Worm (Caenorhabditis elegans) whole organism, L4 larva: ENCODE results near the gene T05H4.3.

ENCODE experiments used
- F10B5.3 ChIP-seq: sonication (generic microtip); optimal IDR thresholded peaks from 2 replicates; lab custom pipeline; 2016; ENCODE audit warnings: mild to moderate bottlenecking, missing genetic modification characterization, missing compliant biosample characterization
- R02D3.7 ChIP-seq: fragments of 150-350 bp; sonication (generic microtip); optimal IDR thresholded peaks from 3 replicates; lab custom pipeline; 2014; ENCODE audit warnings: missing biosample characterization, missing genetic modification characterization
- T20F7.1 ChIP-seq: fragments of 200-800 bp; sonication (Bioruptor generic); optimal IDR thresholded peaks from 2 replicates; lab custom pipeline; 2018; ENCODE audit warnings: mild to moderate bottlenecking, missing genetic modification characterization, missing compliant biosample characterization
- Y75B8A.6 ChIP-seq: fragments of 200-800 bp; sonication (Bioruptor generic); IDR thresholded peaks from 2 replicates; pipeline ENCODE4 v1.3.6; 2022; ENCODE audit warnings: missing genetic modification reagents, missing genetic modification characterization, missing compliant biosample characterization
- ZK337.2 ChIP-seq: fragments of 200-800 bp; sonication (Bioruptor generic); IDR thresholded peaks from 2 replicates; pipeline ENCODE4 v1.3.6; 2022; ENCODE audit warnings: missing genetic modification reagents, missing genetic modification characterization, missing compliant biosample characterization
- aha-1 ChIP-seq: fragments of 150-350 bp; peaks from one replicate; lab custom pipeline; 2014; ENCODE audit warnings: missing biosample characterization, missing genetic modification characterization
- attf-4 ChIP-seq: sonication (generic microtip); optimal IDR thresholded peaks from 3 replicates; lab custom pipeline; 2017; ENCODE audit warnings: missing biosample characterization, missing genetic modification characterization
- ctbp-1 ChIP-seq: fragments of 200-800 bp; sonication (Bioruptor generic); IDR thresholded peaks from 2 replicates; pipeline ENCODE4 v1.3.6; 2022; ENCODE audit warnings: missing genetic modification reagents, missing genetic modification characterization, missing compliant biosample characterization
- daf-16 ChIP-seq, 3 experiments: sonication (generic microtip); optimal IDR thresholded peaks; 2 replicates each; lab custom pipeline; 2016 to 2017; ENCODE audit warnings: missing genetic modification characterization in 3 of 3, missing genetic modification reagents in 3 of 3, mild to moderate bottlenecking in 2 of 3, missing compliant biosample characterization in 2 of 3, missing biosample characterization in 1 of 3, moderate library complexity in 1 of 3
- dmd-6 ChIP-seq: fragments of 200-800 bp; sonication (Bioruptor generic); IDR thresholded peaks from 2 replicates; pipeline ENCODE4 v1.3.6; 2022; ENCODE audit warnings: missing genetic modification reagents, missing genetic modification characterization, missing compliant biosample characterization
- dpl-1 ChIP-seq: fragments of 150-350 bp; optimal IDR thresholded peaks from 2 replicates; lab custom pipeline; 2014; ENCODE audit warnings: missing biosample characterization, missing genetic modification reagents, missing genetic modification characterization
- duxl-1 ChIP-seq: sonication (generic microtip); optimal IDR thresholded peaks from 2 replicates; lab custom pipeline; 2016; ENCODE audit warnings: mild to moderate bottlenecking, missing genetic modification characterization, moderate library complexity, missing compliant biosample characterization; ENCODE audit not compliant: poor library complexity
- dve-1 ChIP-seq: sonication (generic microtip); optimal IDR thresholded peaks from 2 replicates; lab custom pipeline; 2017; ENCODE audit warnings: antibody characterized with exemption, mild to moderate bottlenecking, missing genetic modification characterization, missing compliant biosample characterization; ENCODE audit not compliant: insufficient read depth
- egl-27 ChIP-seq: sonication (generic microtip); optimal IDR thresholded peaks from 3 replicates; lab custom pipeline; 2017; ENCODE audit warnings: missing biosample characterization, missing genetic modification reagents, missing genetic modification characterization
- fkh-10 ChIP-seq: fragments of 150-350 bp; optimal IDR thresholded peaks from 2 replicates; lab custom pipeline; 2014; ENCODE audit warnings: missing biosample characterization, missing genetic modification reagents, missing genetic modification characterization
- hlh-11 ChIP-seq: fragments of 200-800 bp; sonication (Bioruptor generic); optimal IDR thresholded peaks from 2 replicates; lab custom pipeline; 2018; ENCODE audit warnings: mild to moderate bottlenecking, missing genetic modification characterization, missing compliant biosample characterization
- lim-7 ChIP-seq: fragments of 200-800 bp; sonication (Bioruptor generic); IDR thresholded peaks from 2 replicates; pipeline ENCODE4 v1.3.6; 2022; ENCODE audit warnings: missing genetic modification characterization, missing compliant biosample characterization
- lin-1 ChIP-seq: fragments of 200-800 bp; sonication (Bioruptor generic); IDR thresholded peaks from 2 replicates; pipeline ENCODE4 v1.3.6; 2022; ENCODE audit warnings: missing genetic modification reagents, missing genetic modification characterization, missing compliant biosample characterization
- lin-38 ChIP-seq: fragments of 200-800 bp; sonication (Bioruptor generic); IDR thresholded peaks from 2 replicates; pipeline ENCODE4 v1.3.6; 2022; ENCODE audit warnings: missing genetic modification reagents, missing genetic modification characterization, missing compliant biosample characterization
- lin-39 ChIP-seq: fragments of 150-350 bp; optimal IDR thresholded peaks from 2 replicates; lab custom pipeline; 2014; ENCODE audit warnings: missing biosample characterization, missing genetic modification reagents, missing genetic modification characterization
- lir-3 ChIP-seq: sonication (generic microtip); optimal IDR thresholded peaks from 2 replicates; lab custom pipeline; 2016; ENCODE audit warnings: mild to moderate bottlenecking, missing genetic modification characterization, missing compliant biosample characterization
- madf-5 ChIP-seq, 2 experiments: fragments of 200-800 bp; sonication (Bioruptor generic); IDR thresholded peaks; 2 replicates each; pipeline ENCODE4 v1.3.6; 2022; ENCODE audit warnings: missing compliant biosample characterization in 2 of 2, missing genetic modification characterization in 2 of 2
- mep-1 ChIP-seq: fragments of 150-350 bp; sonication (generic microtip); optimal IDR thresholded peaks from 3 replicates; lab custom pipeline; 2014; ENCODE audit warnings: missing biosample characterization, missing genetic modification characterization
- nhr-10 ChIP-seq: fragments of 150-350 bp; optimal IDR thresholded peaks from 2 replicates; lab custom pipeline; 2014; ENCODE audit warnings: missing biosample characterization, missing genetic modification characterization
- nhr-102 ChIP-seq: sonication (generic microtip); optimal IDR thresholded peaks from 2 replicates; lab custom pipeline; 2016; ENCODE audit warnings: mild to moderate bottlenecking, missing genetic modification characterization, moderate library complexity, missing compliant biosample characterization
- nhr-111 ChIP-seq: fragments of 200-800 bp; sonication (Bioruptor generic); optimal IDR thresholded peaks from 2 replicates; lab custom pipeline; 2018; ENCODE audit warnings: mild to moderate bottlenecking, missing genetic modification characterization, missing compliant biosample characterization
- nhr-28 ChIP-seq: fragments of 150-350 bp; optimal IDR thresholded peaks from 2 replicates; lab custom pipeline; 2014; ENCODE audit warnings: missing biosample characterization, missing genetic modification characterization
- nhr-77 ChIP-seq: fragments of 150-350 bp; optimal IDR thresholded peaks from 2 replicates; lab custom pipeline; 2014; ENCODE audit warnings: missing biosample characterization, missing genetic modification characterization
- pqm-1 ChIP-seq: sonication (generic microtip); optimal IDR thresholded peaks from 2 replicates; lab custom pipeline; 2017; ENCODE audit warnings: missing biosample characterization, missing genetic modification characterization
- saeg-2 ChIP-seq: fragments of 200-800 bp; sonication (Bioruptor generic); IDR thresholded peaks from 2 replicates; pipeline ENCODE4 v1.3.6; 2022; ENCODE audit warnings: missing genetic modification reagents, missing genetic modification characterization, missing compliant biosample characterization
- tra-1 ChIP-seq: fragments of 200-800 bp; sonication (Bioruptor generic); IDR thresholded peaks from 2 replicates; pipeline ENCODE4 v1.3.6; 2022; ENCODE audit warnings: missing genetic modification reagents, missing genetic modification characterization, missing compliant biosample characterization
- unc-130 ChIP-seq: sonication (generic microtip); optimal IDR thresholded peaks from 2 replicates; lab custom pipeline; 2016; ENCODE audit warnings: missing genetic modification reagents, missing genetic modification characterization, missing compliant biosample characterization
- unc-62 ChIP-seq, 3 experiments: fragments of 150-350 bp in 1 of 3; sonication (generic microtip); optimal IDR thresholded peaks in 2 of 3; peaks in 1 of 3; 1 replicate in 1 of 3; 2 replicates in 2 of 3; lab custom pipeline; 2014 to 2017; ENCODE audit warnings: missing biosample characterization in 3 of 3, missing genetic modification characterization in 3 of 3, missing genetic modification reagents in 3 of 3, missing genotype in 1 of 3
- vab-7 ChIP-seq: fragments of 200-800 bp; sonication (Bioruptor generic); IDR thresholded peaks from 2 replicates; pipeline ENCODE4 v1.3.6; 2022; ENCODE audit warnings: missing genetic modification reagents, missing genetic modification characterization, missing compliant biosample characterization

Gene T05H4.3

DNA sequence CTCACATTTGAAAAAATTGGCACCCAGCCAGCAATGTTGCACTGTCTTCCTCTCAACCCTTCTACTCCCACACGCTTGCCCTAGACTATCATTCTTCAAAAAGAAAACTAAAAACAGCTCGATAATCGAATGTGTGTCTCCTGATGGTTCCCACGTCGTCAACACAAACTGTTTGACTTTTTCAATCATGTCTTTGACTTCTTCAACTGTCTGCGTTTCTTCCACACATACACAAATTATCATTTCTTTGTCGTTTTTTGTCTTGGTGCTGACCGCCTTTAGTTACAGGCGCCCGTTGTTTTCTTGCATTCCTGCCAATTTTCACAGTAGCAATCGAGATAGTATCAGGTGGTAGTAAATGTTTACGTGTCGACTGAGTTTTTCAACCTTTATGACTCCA lies 20.5 kb downstream of the T05H4.3 start (continued):
- TF ChIP-seq vab-7 (GFP tag; lab: Robert Waterston, UW) (no peak), daf-16 (GFP tag; optimal IDR thresholded peaks at IDR 0.05; lab: Kevin White, UChicago) (no peak), daf-16 (tag; optimal IDR thresholded peaks at IDR 0.05; lab: Kevin White, UChicago) (peak; percentile 78), R02D3.7 (tag; lab: Kevin White, UChicago) (no peak), nhr-77 (peak; percentile 16), hlh-11 (peak; percentile 51), fkh-10 (no peak), F10B5.3 (tag; lab: Kevin White, UChicago) (no peak), dmd-6 (peak; percentile 32; the same call in 1 of the 2 replicates), unc-62 (GFP tag; optimal IDR thresholded peaks at IDR 0.05 in 1 of 2; lab: Kevin White, UChicago) (no peak), unc-62 (tag; optimal IDR thresholded peaks at IDR 0.05; lab: Kevin White, UChicago) (no peak), madf-5 (GFP tag; IDR thresholded peaks at IDR 0.05; lab: Robert Waterston, UW) (no peak), lir-3 (tag; lab: Kevin White, UChicago) (no peak), egl-27 (tag; lab: Kevin White, UChicago) (no peak), attf-4 (no peak)
- TF ChIP-seq, all 104 proteins: peak for 11

ce11 chrV:6464238-6464637 lies 22.1 kb downstream of the T05H4.3 start:
- TF ChIP-seq madf-5 (GFP tag; IDR thresholded peaks at IDR 0.05; lab: Robert Waterston, UW), result no peak
- no peak for TF ChIP-seq saeg-2 (GFP tag; lab: Robert Waterston, UW)

DNA sequence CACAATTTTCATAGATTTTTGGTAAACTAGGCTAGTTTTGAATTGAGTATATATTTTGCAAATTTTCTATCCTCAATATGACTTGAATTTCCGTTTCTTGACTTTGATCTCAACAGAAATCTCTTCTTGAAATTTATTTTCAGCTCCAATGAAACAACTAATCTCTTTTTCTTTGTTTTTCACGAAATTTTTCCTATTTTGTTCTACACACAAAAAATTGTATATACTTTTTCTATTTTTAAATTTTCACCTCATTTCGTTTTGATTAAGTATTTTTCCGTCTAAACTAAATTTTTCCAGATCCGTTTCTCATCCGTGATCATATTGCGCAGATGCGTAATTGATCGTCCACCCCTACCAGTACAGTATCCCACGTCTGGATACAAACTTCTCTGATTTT lies 22.6 kb downstream of the T05H4.3 start, which contains the start of gene unc-83:
unc-83 (plus strand) TSS at position 301 of the 400 bp plus-strand sequence.
- TF ChIP-seq duxl-1, result no peak
- TF ChIP-seq unc-62 (GFP tag; optimal IDR thresholded peaks at IDR 0.05 in 1 of 2; lab: Kevin White, UChicago), result peak in 1 of 2 experiments; percentile 45
- TF ChIP-seq unc-62 (tag; optimal IDR thresholded peaks at IDR 0.05; lab: Kevin White, UChicago), result no peak

DNA sequence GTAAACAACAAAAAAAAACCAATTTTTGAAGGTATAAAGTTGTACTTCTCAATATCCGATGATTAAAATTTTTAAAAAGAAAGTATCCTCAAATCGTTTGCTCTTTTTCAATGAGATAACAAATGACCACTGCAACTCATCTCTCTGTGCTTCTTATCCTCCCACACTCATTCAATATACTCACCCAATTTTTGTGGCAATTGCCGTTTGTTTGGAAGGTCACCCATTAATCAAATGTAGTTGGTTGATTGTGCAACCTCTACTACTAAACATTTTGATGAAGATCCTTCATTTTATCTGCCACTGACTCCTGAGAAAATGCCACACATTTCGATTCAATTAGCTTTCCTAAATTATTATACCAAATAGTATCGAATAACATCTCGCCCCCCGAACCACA lies 25.5 kb downstream of the T05H4.3 start:
- TF ChIP-seq egl-27 (tag; lab: Kevin White, UChicago) (no peak), dve-1 (tag; lab: Kevin White, UChicago) (no peak), nhr-111 (GFP tag; lab: Kevin White, UChicago) (no peak), aha-1 (tag; lab: Kevin White, UChicago) (no peak), ctbp-1 (GFP tag; lab: Robert Waterston, UW) (no peak), fkh-10 (no peak), lim-7 (GFP tag; lab: Robert Waterston, UW) (no peak), attf-4 (no peak), tra-1 (no peak)

ce11 chrV:6471208-6471607 lies 29.1 kb downstream of the T05H4.3 start:
- TF ChIP-seq unc-62 (GFP tag; optimal IDR thresholded peaks at IDR 0.05 in 1 of 2; lab: Kevin White, UChicago) (peak in 1 of 2 experiments; percentile 4), unc-62 (tag; optimal IDR thresholded peaks at IDR 0.05; lab: Kevin White, UChicago) (no peak), unc-130 (GFP tag; lab: Kevin White, UChicago) (no peak), Y75B8A.6 (GFP tag; lab: Robert Waterston, UW) (no peak), T20F7.1 (GFP tag; lab: Kevin White, UChicago) (no peak)

DNA sequence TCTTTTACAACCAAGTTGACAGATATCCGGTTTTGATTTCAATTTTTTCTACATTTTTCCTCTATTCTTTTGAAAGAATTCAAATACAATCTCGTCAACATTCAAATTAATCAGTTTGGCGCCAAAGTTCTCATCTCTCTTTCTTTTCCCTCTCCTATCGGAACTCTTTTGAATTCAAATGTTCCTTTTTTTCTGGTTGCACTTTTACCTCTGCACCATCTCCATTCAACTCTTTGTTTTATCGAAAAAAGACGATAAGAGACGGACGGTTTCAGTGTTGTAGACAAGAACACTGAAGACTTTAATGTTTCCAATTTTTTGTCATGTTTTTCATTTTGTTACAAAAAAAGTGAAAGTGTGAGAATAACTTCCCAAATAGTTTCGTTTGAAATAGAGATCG lies 33.9 kb downstream of the T05H4.3 start:
- peak; percentile 83 for TF ChIP-seq dve-1 (tag; lab: Kevin White, UChicago)
- TF ChIP-seq dmd-6, result peak; percentile 60
- TF ChIP-seq ZK337.2 (GFP tag; lab: Robert Waterston, UW), result no peak
- no peak for TF ChIP-seq nhr-10 (tag; lab: Kevin White, UChicago)
- TF ChIP-seq dpl-1 (GFP tag; lab: Kevin White, UChicago), result peak; percentile 36
- TF ChIP-seq nhr-77, result peak; percentile 43
- TF ChIP-seq lin-39 (tag; lab: Kevin White, UChicago), result no peak
- no peak for TF ChIP-seq daf-16 (GFP tag; optimal IDR thresholded peaks at IDR 0.05; lab: Kevin White, UChicago)
- TF ChIP-seq daf-16 (tag; optimal IDR thresholded peaks at IDR 0.05; lab: Kevin White, UChicago), result peak; percentile 77
- peak; percentile 46; the same call in 1 of the 2 replicates for TF ChIP-seq lin-1 (GFP tag; lab: Robert Waterston, UW)
- peak; percentile 61 for TF ChIP-seq hlh-11
- TF ChIP-seq nhr-102 (tag; lab: Kevin White, UChicago), result no peak
- peak; percentile 72 for TF ChIP-seq nhr-28 (tag; lab: Kevin White, UChicago)
- peak; percentile 90 for TF ChIP-seq pqm-1 (tag; lab: Kevin White, UChicago)
- TF ChIP-seq mep-1 (tag; lab: Kevin White, UChicago), result peak; percentile 18
- TF ChIP-seq lin-38, result no peak
- TF ChIP-seq, all 104 proteins: peak for 10
